Worm (Caenorhabditis elegans) whole organism, L4 larva: ENCODE measurements around the gene srt-29.

Source experiments
- F37D6.2 ChIP-seq: sonication (generic microtip); optimal IDR thresholded peaks from 2 replicates; lab custom pipeline; 2016; ENCODE audit warnings: mild to moderate bottlenecking, missing genetic modification characterization, missing compliant biosample characterization
- F49E8.2 ChIP-seq: sonication (generic microtip); optimal IDR thresholded peaks from 2 replicates; lab custom pipeline; 2016; ENCODE audit warnings: missing compliant biosample characterization, mild to moderate bottlenecking, missing genetic modification characterization, borderline replicate concordance
- ZK546.5 ChIP-seq, 2 experiments: sonication (generic microtip); optimal IDR thresholded peaks; 2 replicates each; lab custom pipeline; 2017; ENCODE audit warnings: missing biosample characterization in 2 of 2, missing genetic modification characterization in 2 of 2
- aha-1 ChIP-seq: fragments of 150-350 bp; peaks from one replicate; lab custom pipeline; 2014; ENCODE audit warnings: missing biosample characterization, missing genetic modification characterization
- ama-1 ChIP-seq: fragments of 150-350 bp; optimal IDR thresholded peaks from 2 replicates; lab custom pipeline; 2014; ENCODE audit warnings: inconsistent platforms, mixed read lengths
- ceh-28 ChIP-seq: fragments of 150-350 bp; optimal IDR thresholded peaks from 2 replicates; lab custom pipeline; 2014; ENCODE audit warnings: missing biosample characterization, missing genetic modification reagents, missing genetic modification characterization
- ceh-82 ChIP-seq: sonication (generic microtip); optimal IDR thresholded peaks from 2 replicates; lab custom pipeline; 2017; ENCODE audit warnings: missing biosample characterization, missing genetic modification characterization
- dpl-1 ChIP-seq: fragments of 150-350 bp; optimal IDR thresholded peaks from 2 replicates; lab custom pipeline; 2014; ENCODE audit warnings: missing biosample characterization, missing genetic modification reagents, missing genetic modification characterization
- dve-1 ChIP-seq: sonication (generic microtip); optimal IDR thresholded peaks from 2 replicates; lab custom pipeline; 2017; ENCODE audit warnings: antibody characterized with exemption, mild to moderate bottlenecking, missing genetic modification characterization, missing compliant biosample characterization; ENCODE audit not compliant: insufficient read depth
- egl-43 ChIP-seq: fragments of 200-800 bp; sonication (Bioruptor generic); IDR thresholded peaks from 2 replicates; pipeline ENCODE4 v1.3.6; 2022; ENCODE audit warnings: missing genetic modification reagents, missing genetic modification characterization, missing compliant biosample characterization
- hmg-1.1 ChIP-seq: fragments of 200-800 bp; sonication (Bioruptor generic); IDR thresholded peaks from 2 replicates; pipeline ENCODE4 v1.3.6; 2022; ENCODE audit warnings: missing genetic modification reagents, missing genetic modification characterization, missing compliant biosample characterization
- lin-38 ChIP-seq: fragments of 200-800 bp; sonication (Bioruptor generic); IDR thresholded peaks from 2 replicates; pipeline ENCODE4 v1.3.6; 2022; ENCODE audit warnings: missing genetic modification reagents, missing genetic modification characterization, missing compliant biosample characterization
- lir-3 ChIP-seq: sonication (generic microtip); optimal IDR thresholded peaks from 2 replicates; lab custom pipeline; 2016; ENCODE audit warnings: mild to moderate bottlenecking, missing genetic modification characterization, missing compliant biosample characterization
- madf-9 ChIP-seq: fragments of 200-800 bp; sonication (Bioruptor generic); conservative IDR thresholded peaks from 2 replicates; pipeline ENCODE4 v1.3.6; 2022; ENCODE audit warnings: missing genetic modification reagents, missing genetic modification characterization, missing compliant biosample characterization
- mxl-2 ChIP-seq: fragments of 200-800 bp; sonication (Bioruptor generic); conservative IDR thresholded peaks from 2 replicates; pipeline ENCODE4 v1.3.6; 2022; ENCODE audit warnings: missing genetic modification reagents, missing genetic modification characterization, missing compliant biosample characterization
- mxl-3 ChIP-seq: fragments of 200-800 bp; sonication (Bioruptor generic); optimal IDR thresholded peaks from 2 replicates; lab custom pipeline; 2018; ENCODE audit warnings: mild to moderate bottlenecking, missing genetic modification characterization, missing compliant biosample characterization
- nhr-11 ChIP-seq: fragments of 150-350 bp; optimal IDR thresholded peaks from 2 replicates; lab custom pipeline; 2014; ENCODE audit warnings: missing biosample characterization, missing genetic modification characterization
- nhr-25 ChIP-seq: sonication (generic microtip); optimal IDR thresholded peaks from 2 replicates; lab custom pipeline; 2017; ENCODE audit warnings: missing genetic modification characterization, mild to moderate bottlenecking, missing compliant biosample characterization, antibody characterized with exemption, moderate library complexity, borderline replicate concordance; ENCODE audit not compliant: insufficient read depth
- nhr-28 ChIP-seq: fragments of 150-350 bp; optimal IDR thresholded peaks from 2 replicates; lab custom pipeline; 2014; ENCODE audit warnings: missing biosample characterization, missing genetic modification characterization
- nhr-6 ChIP-seq: fragments of 150-350 bp; optimal IDR thresholded peaks from 2 replicates; lab custom pipeline; 2014; ENCODE audit warnings: missing biosample characterization, missing genetic modification characterization
- nhr-76 ChIP-seq: fragments of 150-350 bp; optimal IDR thresholded peaks from 2 replicates; lab custom pipeline; 2014; ENCODE audit warnings: missing biosample characterization, missing genetic modification characterization
- php-3 ChIP-seq: fragments of 200-800 bp; sonication (Bioruptor generic); IDR thresholded peaks from 2 replicates; pipeline ENCODE4 v1.3.6; 2022; ENCODE audit warnings: missing genetic modification reagents, missing genetic modification characterization, missing compliant biosample characterization
- set-16 ChIP-seq: fragments of 200-800 bp; sonication (Bioruptor generic); IDR thresholded peaks from 2 replicates; pipeline ENCODE4 v1.3.6; 2022; ENCODE audit warnings: missing genetic modification reagents, missing genetic modification characterization, missing compliant biosample characterization
- skn-1 ChIP-seq: fragments of 150-350 bp; optimal IDR thresholded peaks from 2 replicates; lab custom pipeline; 2014; ENCODE audit warnings: missing biosample characterization, missing genetic modification characterization
- snpc-1.2 ChIP-seq: fragments of 200-800 bp; sonication (Bioruptor generic); IDR thresholded peaks from 2 replicates; pipeline ENCODE4 v1.3.6; 2022; ENCODE audit warnings: missing genetic modification reagents, missing genetic modification characterization, missing compliant biosample characterization
- spr-1 ChIP-seq: sonication (generic microtip); optimal IDR thresholded peaks from 2 replicates; lab custom pipeline; 2016; ENCODE audit warnings: mild to moderate bottlenecking, missing genetic modification characterization, missing compliant biosample characterization
- spr-3 ChIP-seq: fragments of 200-800 bp; sonication (Bioruptor generic); optimal IDR thresholded peaks from 2 replicates; lab custom pipeline; 2018; ENCODE audit warnings: mild to moderate bottlenecking, missing genetic modification characterization, missing compliant biosample characterization
- tra-1 ChIP-seq: fragments of 200-800 bp; sonication (Bioruptor generic); IDR thresholded peaks from 2 replicates; pipeline ENCODE4 v1.3.6; 2022; ENCODE audit warnings: missing genetic modification reagents, missing genetic modification characterization, missing compliant biosample characterization
- unc-39 ChIP-seq: sonication (generic microtip); optimal IDR thresholded peaks from 2 replicates; lab custom pipeline; 2017; ENCODE audit warnings: missing biosample characterization, missing genetic modification characterization
- vab-7 ChIP-seq: fragments of 200-800 bp; sonication (Bioruptor generic); IDR thresholded peaks from 2 replicates; pipeline ENCODE4 v1.3.6; 2022; ENCODE audit warnings: missing genetic modification reagents, missing genetic modification characterization, missing compliant biosample characterization
- ztf-11 ChIP-seq: fragments of 150-350 bp; optimal IDR thresholded peaks from 2 replicates; lab custom pipeline; 2014; ENCODE audit warnings: missing biosample characterization, missing genetic modification characterization
- ztf-7 ChIP-seq: fragments of 150-350 bp; optimal IDR thresholded peaks from 2 replicates; lab custom pipeline; 2014; ENCODE audit warnings: missing biosample characterization, missing genetic modification characterization

The srt-29 gene

ce11 chrV:2694389-2694788, 24.5 kb downstream of the srt-29 start, which contains the start of gene Y45G12B.2 (continued):
- TF ChIP-seq ZK546.5 (tag; optimal IDR thresholded peaks at IDR 0.05; lab: Kevin White, UChicago) (no peak), unc-39 (tag; lab: Kevin White, UChicago) (no peak)
- TF ChIP-seq, all 104 proteins: peak for 22

- TF ChIP-seq lin-38 (GFP tag; lab: Robert Waterston, UW) = peak; percentile 60
Observed at ce11 chrV:2691703-2692102, 27.2 kb downstream of the srt-29 start.

DNA sequence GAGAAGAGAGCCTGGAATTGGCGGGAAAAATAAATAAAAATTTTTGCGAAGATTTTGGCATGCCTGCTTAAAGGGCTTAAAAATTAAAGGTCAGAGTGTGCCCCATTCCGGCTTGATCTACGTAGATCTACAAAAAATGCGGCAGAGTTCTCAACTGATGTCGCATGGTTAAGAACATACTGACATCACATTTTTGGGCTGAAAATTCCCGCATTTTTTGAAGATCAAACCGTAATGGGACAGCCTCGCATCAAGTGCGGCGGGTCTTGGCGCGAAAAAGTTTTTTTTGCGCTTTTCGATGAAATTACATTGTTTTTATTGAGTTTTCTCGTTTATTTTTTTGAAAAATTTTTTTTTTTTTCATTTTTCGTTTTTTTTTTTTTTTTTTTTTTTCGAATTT, 28.0 kb downstream of the srt-29 start:
- TF ChIP-seq ZK546.5 (tag; optimal IDR thresholded peaks at IDR 0.05; lab: Kevin White, UChicago) = no peak
- no peak for TF ChIP-seq nhr-11 (tag; lab: Kevin White, UChicago)
- TF ChIP-seq spr-3 (GFP tag; lab: Kevin White, UChicago) = no peak
- TF ChIP-seq ceh-82 = no peak
- no peak for TF ChIP-seq ama-1
- TF ChIP-seq lir-3 (tag; lab: Kevin White, UChicago) = no peak
- no peak for TF ChIP-seq ztf-7 (tag; lab: Kevin White, UChicago)
- no peak for TF ChIP-seq nhr-6 (tag; lab: Kevin White, UChicago)
- TF ChIP-seq nhr-28 (tag; lab: Kevin White, UChicago) = no peak
- TF ChIP-seq mxl-3 (GFP tag; lab: Kevin White, UChicago) = no peak
- TF ChIP-seq nhr-25 (tag; lab: Kevin White, UChicago) = no peak
- no peak for TF ChIP-seq vab-7
- TF ChIP-seq F37D6.2 = no peak
- TF ChIP-seq madf-9 (GFP tag; lab: Robert Waterston, UW) = no peak
- TF ChIP-seq snpc-1.2 (GFP tag; lab: Robert Waterston, UW) = no peak
- no peak for TF ChIP-seq egl-43

DNA sequence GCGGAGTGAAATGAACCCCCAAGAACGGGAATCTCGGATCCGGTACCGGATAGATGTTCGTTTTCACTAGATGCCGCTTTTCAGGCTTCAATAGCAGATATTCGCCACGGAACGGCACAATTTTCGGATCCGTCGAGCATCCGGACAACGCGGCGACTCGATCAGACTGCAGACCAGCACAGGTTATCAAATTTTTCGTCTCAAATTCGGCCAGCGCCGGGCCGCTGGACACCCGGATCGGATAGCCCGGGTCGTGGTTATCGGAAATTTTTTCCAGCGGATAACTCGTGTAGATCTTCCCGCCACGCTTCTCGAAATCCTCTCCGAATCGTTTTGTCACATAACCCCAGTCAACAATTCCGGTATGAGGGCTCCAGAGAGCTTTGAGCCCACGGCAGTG, 28.5 kb downstream of the srt-29 start:
- TF ChIP-seq F49E8.2 (tag; lab: Kevin White, UChicago) (no peak), dpl-1 (GFP tag; lab: Kevin White, UChicago) (no peak), hmg-1.1 (GFP tag; lab: Robert Waterston, UW) (no peak), set-16 (GFP tag; lab: Robert Waterston, UW) (peak; percentile 59), mxl-2 (GFP tag; lab: Robert Waterston, UW) (no peak), ztf-11 (tag; lab: Kevin White, UChicago) (no peak)

ce11 chrV:2688562-2688961, 30.4 kb downstream of the srt-29 start:
- TF ChIP-seq php-3 (GFP tag; lab: Robert Waterston, UW) (no peak), tra-1 (GFP tag; lab: Robert Waterston, UW) (peak; percentile 6; the same call in 1 of the 2 replicates)

ce11 chrV:2684227-2684626, 34.7 kb downstream of the srt-29 start:
- TF ChIP-seq nhr-76 (tag; lab: Kevin White, UChicago) (no peak), aha-1 (tag; lab: Kevin White, UChicago) (peak; percentile 96), ceh-28 (no peak), mxl-2 (GFP tag; lab: Robert Waterston, UW) (no peak), skn-1 (no peak), dve-1 (no peak), spr-1 (tag; lab: Kevin White, UChicago) (no peak)
